Fruit fly (Drosophila melanogaster): ENCODE measurements around the gene Cep97.

- TF ChIP-seq Clk (GFP tag; optimal IDR thresholded peaks at IDR 0.05) (no peak), CG7101 (tag; optimal IDR thresholded peaks at IDR 0.05) (no peak), cic (GFP tag; optimal IDR thresholded peaks at IDR 0.05) (no peak)
Measured at dm6 chr2L:3902760-3903159, 35.3 kb downstream of the Cep97 start, which contains the start of gene capu.

Data from whole organism, adult.